Fruit fly (Drosophila melanogaster) whole organism, wandering third instar larva: ENCODE results near the gene Idh3b.

Source experiments
- Abd-B ChIP-seq: fragments of >200 bp; optimal IDR thresholded peaks from 2 replicates; lab custom pipeline; 2017; ENCODE audit warnings: missing biosample characterization, missing genetic modification characterization
- CG32264 ChIP-seq: fragments of 200-800 bp; sonication (Bioruptor generic); optimal IDR thresholded peaks from 2 replicates; lab custom pipeline; 2016; ENCODE audit warnings: missing biosample characterization, missing genetic modification characterization
- CG9705 ChIP-seq: fragments of 200-800 bp; sonication (Bioruptor generic); optimal IDR thresholded peaks from 2 replicates; lab custom pipeline; 2018; ENCODE audit warnings: missing biosample characterization, mild to moderate bottlenecking, missing genetic modification characterization
- CrebA ChIP-seq: fragments of 200-800 bp; sonication (Bioruptor generic); optimal IDR thresholded peaks from 2 replicates; lab custom pipeline; 2016; ENCODE audit warnings: missing biosample characterization, mild to moderate bottlenecking, missing genetic modification characterization, borderline replicate concordance
- Dfd ChIP-seq: fragments of >200 bp; optimal IDR thresholded peaks from 2 replicates; lab custom pipeline; 2017; ENCODE audit warnings: missing biosample characterization, missing genetic modification characterization
- Dif ChIP-seq: fragments of 200-275, 200-300 bp; sonication (Bioruptor generic); optimal IDR thresholded peaks from 2 replicates; lab custom pipeline; 2018; ENCODE audit warnings: missing biosample characterization, missing genetic modification characterization; ENCODE audit not compliant: partially characterized antibody
- GATAd ChIP-seq: sonication (Bioruptor generic); optimal IDR thresholded peaks from 2 replicates; lab custom pipeline; 2016; ENCODE audit warnings: missing biosample characterization, missing genetic modification characterization
- HLH106 ChIP-seq: fragments of 200-800 bp; optimal IDR thresholded peaks from 3 replicates; lab custom pipeline; 2019; ENCODE audit warnings: missing biosample characterization, mild to moderate bottlenecking, missing genetic modification characterization, moderate library complexity
- Hnf4 ChIP-seq: fragments of 200-800 bp; sonication (Bioruptor generic); optimal IDR thresholded peaks from 2 replicates; lab custom pipeline; 2016; ENCODE audit warnings: missing biosample characterization, mild to moderate bottlenecking, missing genetic modification characterization
- Hr78 ChIP-seq: fragments of >200 bp; optimal IDR thresholded peaks from 2 replicates; lab custom pipeline; 2017; ENCODE audit warnings: missing biosample characterization, missing genetic modification characterization
- Hr83 ChIP-seq: fragments of 200-300 bp; sonication (Bioruptor generic); optimal IDR thresholded peaks from 2 replicates; lab custom pipeline; 2016; ENCODE audit warnings: missing biosample characterization, mild to moderate bottlenecking, missing genetic modification characterization, moderate library complexity; ENCODE audit not compliant: poor library complexity, severe bottlenecking
- Jra ChIP-seq: sonication (Bioruptor generic); optimal IDR thresholded peaks from 2 replicates; lab custom pipeline; 2016; ENCODE audit warnings: missing biosample characterization, missing genetic modification characterization
- Mio ChIP-seq: sonication (Bioruptor generic); optimal IDR thresholded peaks from 2 replicates; lab custom pipeline; 2016; ENCODE audit warnings: missing biosample characterization, missing genetic modification characterization
- Myc ChIP-seq: fragments of >200 bp; optimal IDR thresholded peaks from 2 replicates; lab custom pipeline; 2017
- N ChIP-seq: fragments of >200 bp; optimal IDR thresholded peaks from 2 replicates; lab custom pipeline; 2018; ENCODE audit warnings: missing biosample characterization, missing external identifiers, missing genetic modification characterization
- OdsH ChIP-seq: fragments of 200-800 bp; sonication (Bioruptor generic); optimal IDR thresholded peaks from 2 replicates; lab custom pipeline; 2016; ENCODE audit warnings: missing biosample characterization, mild to moderate bottlenecking, missing genetic modification characterization
- Rel ChIP-seq, 2 experiments: fragments of 200-800 bp; sonication (Bioruptor generic) in 1 of 2; optimal IDR thresholded peaks; 2 replicates in 1 of 2; 3 replicates in 1 of 2; lab custom pipeline; 2016 to 2019; ENCODE audit warnings: mild to moderate bottlenecking in 2 of 2, missing biosample characterization in 2 of 2, missing genetic modification characterization in 2 of 2, moderate library complexity in 1 of 2
- Sp1 ChIP-seq: fragments of 200-800 bp; sonication (Bioruptor generic); optimal IDR thresholded peaks from 3 replicates; lab custom pipeline; 2019; ENCODE audit warnings: missing biosample characterization, mild to moderate bottlenecking, missing genetic modification characterization, moderate library complexity
- Vsx2 ChIP-seq: fragments of 200-300, 225-300 bp; sonication (Bioruptor generic); optimal IDR thresholded peaks from 2 replicates; lab custom pipeline; 2018; ENCODE audit warnings: missing biosample characterization, missing genetic modification characterization; ENCODE audit not compliant: partially characterized antibody
- br ChIP-seq: fragments of 200-800 bp; sonication (Bioruptor generic); optimal IDR thresholded peaks from 2 replicates; lab custom pipeline; 2016; ENCODE audit warnings: missing biosample characterization, missing genetic modification characterization
- brk ChIP-seq: fragments of 200-800 bp; sonication (Bioruptor generic); optimal IDR thresholded peaks from 2 replicates; lab custom pipeline; 2016; ENCODE audit warnings: missing biosample characterization, mild to moderate bottlenecking, missing genetic modification characterization
- dl ChIP-seq, 2 experiments: fragments of 175-275, 200-275 bp in 1 of 2; fragments of 200-275 bp in 1 of 2; sonication (Bioruptor generic); optimal IDR thresholded peaks; lab custom pipeline; 2018; ENCODE audit warnings: mild to moderate bottlenecking in 2 of 2, missing biosample characterization in 2 of 2, missing genetic modification characterization in 2 of 2, moderate library complexity in 2 of 2; ENCODE audit not compliant: partially characterized antibody in 2 of 2, insufficient read depth in 1 of 2
- dmrt93B ChIP-seq: fragments of 200-800 bp; sonication (Bioruptor generic); optimal IDR thresholded peaks from 2 replicates; lab custom pipeline; 2018; ENCODE audit warnings: missing biosample characterization, mild to moderate bottlenecking, missing genetic modification characterization
- dsf ChIP-seq: sonication (Bioruptor generic); optimal IDR thresholded peaks from 2 replicates; lab custom pipeline; 2016; ENCODE audit warnings: missing biosample characterization, missing genetic modification characterization, borderline replicate concordance
- ey ChIP-seq: fragments of 200-800 bp; sonication (Bioruptor generic); optimal IDR thresholded peaks from 2 replicates; lab custom pipeline; 2016; ENCODE audit warnings: missing biosample characterization, missing genetic modification characterization
- foxo ChIP-seq, 2 experiments: fragments of 200-800 bp; sonication (Bioruptor generic); optimal IDR thresholded peaks; 2 replicates in 1 of 2; 3 replicates in 1 of 2; lab custom pipeline; 2016 to 2017; ENCODE audit warnings: missing biosample characterization in 2 of 2, missing genetic modification characterization in 2 of 2
- fru ChIP-seq: fragments of 200-800 bp; sonication (Bioruptor generic); optimal IDR thresholded peaks from 3 replicates; lab custom pipeline; 2016; ENCODE audit warnings: missing biosample characterization, mild to moderate bottlenecking, missing genetic modification characterization
- h ChIP-seq: fragments of 200-800 bp; sonication (Bioruptor generic); optimal IDR thresholded peaks from 3 replicates; lab custom pipeline; 2016; ENCODE audit warnings: missing biosample characterization, mild to moderate bottlenecking, missing genetic modification characterization
- jim ChIP-seq: fragments of 175-275, 200-325 bp; sonication (Bioruptor generic); optimal IDR thresholded peaks from 2 replicates; lab custom pipeline; 2016; ENCODE audit warnings: missing biosample characterization, mild to moderate bottlenecking, missing genetic modification characterization
- lola ChIP-seq: fragments of >200 bp; optimal IDR thresholded peaks from 2 replicates; lab custom pipeline; 2017; ENCODE audit warnings: missing biosample characterization, missing genetic modification characterization
- pan ChIP-seq: fragments of >200 bp; optimal IDR thresholded peaks from 2 replicates; lab custom pipeline; 2017
- psq ChIP-seq: fragments of 200-800 bp; sonication (Bioruptor generic); optimal IDR thresholded peaks from 3 replicates; lab custom pipeline; 2017; ENCODE audit warnings: missing biosample characterization, mild to moderate bottlenecking, missing genetic modification characterization, moderate library complexity
- rgr ChIP-seq: fragments of 200-800 bp; sonication (Bioruptor generic); optimal IDR thresholded peaks from 3 replicates; lab custom pipeline; 2016; ENCODE audit warnings: missing biosample characterization, mild to moderate bottlenecking, missing genetic modification characterization
- sage ChIP-seq: fragments of 200-800 bp; sonication (Bioruptor generic); optimal IDR thresholded peaks from 2 replicates; lab custom pipeline; 2016; ENCODE audit warnings: missing biosample characterization, mild to moderate bottlenecking, missing genetic modification characterization
- sv ChIP-seq: fragments of 200-800 bp; sonication (Bioruptor generic); optimal IDR thresholded peaks from 3 replicates; lab custom pipeline; 2016; ENCODE audit warnings: missing biosample characterization, missing genetic modification characterization
- tai ChIP-seq: sonication (Bioruptor generic); optimal IDR thresholded peaks from 2 replicates; lab custom pipeline; 2016; ENCODE audit warnings: missing biosample characterization, missing genetic modification characterization
- usp ChIP-seq: fragments of >200 bp; optimal IDR thresholded peaks from 2 replicates; lab custom pipeline; 2017; ENCODE audit warnings: missing biosample characterization, missing genetic modification characterization
- woc ChIP-seq: sonication (Bioruptor generic); optimal IDR thresholded peaks from 2 replicates; lab custom pipeline; 2016; ENCODE audit warnings: missing biosample characterization, mild to moderate bottlenecking, missing genetic modification characterization

Idh3b gene

DNA sequence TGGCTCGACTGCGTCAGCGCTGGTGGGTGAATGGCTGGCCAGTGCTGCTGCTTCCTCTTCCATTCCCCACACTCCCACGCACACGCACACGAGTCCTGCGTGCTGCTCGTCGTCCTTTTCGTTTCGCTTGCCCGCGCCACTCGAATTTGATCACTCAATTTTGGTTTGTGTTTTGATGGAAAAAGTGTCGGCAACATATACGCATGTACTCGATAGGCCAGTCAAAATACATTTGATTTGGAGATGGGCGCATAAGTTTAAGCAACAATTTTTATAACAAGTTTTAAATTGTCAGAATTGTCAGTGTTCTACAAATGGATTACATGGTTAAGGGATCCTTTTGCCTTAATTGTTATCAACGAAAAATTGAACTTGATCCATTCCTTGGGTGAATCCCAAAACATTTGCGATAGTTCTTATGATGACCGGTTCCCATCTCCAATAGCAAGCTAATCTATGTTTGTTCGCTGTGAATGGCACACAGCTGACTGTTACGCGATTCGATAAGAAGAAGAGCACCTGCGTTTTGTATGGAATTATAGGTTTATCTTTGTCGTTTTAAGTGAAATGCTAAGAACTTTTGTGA, 4.0 kb upstream of the Idh3b start, which contains the start of the genes Mitofilin and mRpL35:
Gene Mitofilin (minus strand): TSS at position 295 of the 586 bp plus-strand sequence.
Gene mRpL35 (plus strand): TSS at position 487 of the 586 bp plus-strand sequence.
- no peak for TF ChIP-seq CrebA
- TF ChIP-seq HLH106 (tag; lab: Kevin White, UChicago) = peak; percentile 56
- TF ChIP-seq woc (GFP tag; lab: Kevin White, UChicago) = peak; percentile 88
- TF ChIP-seq CG32264 = no peak
- TF ChIP-seq Myc (lab: Kevin White, UChicago) = peak; percentile 78
- no peak for TF ChIP-seq Rel (GFP tag; optimal IDR thresholded peaks at IDR 0.05; lab: Kevin White, UChicago)
- peak; percentile 97 for TF ChIP-seq Rel (tag; optimal IDR thresholded peaks at IDR 0.05; lab: Kevin White, UChicago)
- TF ChIP-seq Abd-B (GFP tag; lab: Kevin White, UChicago) = no peak
- no peak for TF ChIP-seq Dfd (GFP tag; lab: Kevin White, UChicago)
- TF ChIP-seq tai (GFP tag; lab: Kevin White, UChicago) = no peak
- TF ChIP-seq ey = peak; percentile 62
- TF ChIP-seq CG9705 (GFP tag; lab: Kevin White, UChicago) = peak; percentile 4
- peak; percentile 46 for TF ChIP-seq psq (GFP tag; lab: Kevin White, UChicago)
- no peak for TF ChIP-seq dl (GFP tag; optimal IDR thresholded peaks at IDR 0.05; lab: Kevin White, UChicago; ENCODE audit: insufficient read depth in 1 of 2, partially characterized antibody in 2 of 2)
- no peak for TF ChIP-seq Dif (GFP tag; lab: Kevin White, UChicago)
- TF ChIP-seq rgr (GFP tag; lab: Kevin White, UChicago) = peak; percentile 37
- TF ChIP-seq dsf (GFP tag; lab: Kevin White, UChicago) = peak; percentile 33
- TF ChIP-seq h = peak; percentile 51
- no peak for TF ChIP-seq Vsx2
- TF ChIP-seq foxo (GFP tag; optimal IDR thresholded peaks at IDR 0.05; lab: Kevin White, UChicago) = peak in 1 of 2 experiments; percentile 58
- TF ChIP-seq Mio = no peak
- peak; percentile 14 for TF ChIP-seq Sp1 (GFP tag; lab: Kevin White, UChicago)
- TF ChIP-seq N (GFP tag; lab: Kevin White, UChicago) = no peak
- TF ChIP-seq brk (GFP tag; lab: Kevin White, UChicago) = no peak
- no peak for TF ChIP-seq GATAd (GFP tag; lab: Kevin White, UChicago)
- no peak for TF ChIP-seq jim (GFP tag; lab: Kevin White, UChicago)
- TF ChIP-seq Jra (GFP tag; lab: Kevin White, UChicago) = peak; percentile 18
- TF ChIP-seq Hnf4 (GFP tag; lab: Kevin White, UChicago) = no peak
- TF ChIP-seq br (GFP tag; lab: Kevin White, UChicago) = peak; percentile 16
- peak; percentile 48 for TF ChIP-seq OdsH
- TF ChIP-seq Hr83 (GFP tag; lab: Kevin White, UChicago) = peak; percentile 44
- TF ChIP-seq dmrt93B (GFP tag; lab: Kevin White, UChicago) = no peak
- TF ChIP-seq pan = no peak
- TF ChIP-seq sage = no peak
- no peak for TF ChIP-seq lola (GFP tag; lab: Kevin White, UChicago)
- peak; percentile 53 for TF ChIP-seq fru (GFP tag; lab: Kevin White, UChicago)
- no peak for TF ChIP-seq sv (GFP tag; lab: Kevin White, UChicago)
- TF ChIP-seq usp = no peak
- no peak for TF ChIP-seq Hr78 (GFP tag; lab: Kevin White, UChicago)

DNA sequence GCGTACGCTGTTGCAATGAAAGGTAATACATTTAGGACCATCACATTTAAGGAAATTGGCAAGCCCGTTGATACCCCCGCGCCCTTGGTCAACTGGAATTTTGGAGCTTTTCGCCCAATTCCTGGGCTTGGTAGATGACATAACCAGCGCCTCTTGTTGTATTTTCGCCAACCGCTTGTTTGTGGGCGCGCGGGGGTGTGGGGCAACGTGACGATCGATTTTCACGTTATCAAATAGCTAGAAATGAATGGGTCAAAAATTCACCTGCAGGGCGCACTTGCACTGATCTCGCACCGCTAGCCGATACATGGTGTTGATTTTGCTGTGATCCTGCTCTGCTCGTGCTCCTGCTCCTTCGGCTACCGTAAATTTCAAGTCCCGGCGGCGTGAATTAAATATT, 3.4 kb upstream of the Idh3b start:
- TF ChIP-seq Mio (no peak), OdsH (no peak), psq (GFP tag; lab: Kevin White, UChicago) (no peak), Jra (GFP tag; lab: Kevin White, UChicago) (no peak), Hr78 (GFP tag; lab: Kevin White, UChicago) (no peak), brk (GFP tag; lab: Kevin White, UChicago) (no peak), Hnf4 (GFP tag; lab: Kevin White, UChicago) (no peak), ey (no peak), Myc (lab: Kevin White, UChicago) (no peak), Abd-B (GFP tag; lab: Kevin White, UChicago) (no peak), Dif (GFP tag; lab: Kevin White, UChicago) (no peak)
